Worm (Caenorhabditis elegans) whole organism, L1 larva: ENCODE data around the gene pals-22.

Experiments
- ceh-63 ChIP-seq: fragments of 200-800 bp; sonication (Bioruptor generic); optimal IDR thresholded peaks from 2 replicates; lab custom pipeline; 2018; ENCODE audit warnings: mild to moderate bottlenecking, missing genetic modification characterization, missing compliant biosample characterization
- ceh-82 ChIP-seq, 3 experiments: fragments of 150-350 bp in 1 of 3; sonication (generic microtip) in 2 of 3; optimal IDR thresholded peaks; 2 replicates each; lab custom pipeline; 2014 to 2017; ENCODE audit warnings: missing biosample characterization in 3 of 3, missing genetic modification characterization in 3 of 3
- egl-13 ChIP-seq: sonication (generic microtip); optimal IDR thresholded peaks from 2 replicates; lab custom pipeline; 2016; ENCODE audit warnings: missing genotype, missing genetic modification reagents, missing genetic modification characterization, missing compliant biosample characterization
- egl-27 ChIP-seq, 2 experiments: fragments of 150-350 bp in 1 of 2; sonication (generic microtip); optimal IDR thresholded peaks; 3 replicates each; lab custom pipeline; 2017 to 2018; ENCODE audit warnings: missing biosample characterization in 2 of 2, missing genetic modification characterization in 2 of 2, missing genetic modification reagents in 2 of 2
- fkh-10 ChIP-seq: sonication (generic microtip); optimal IDR thresholded peaks from 2 replicates; lab custom pipeline; 2017; ENCODE audit warnings: missing biosample characterization, missing genetic modification reagents, missing genetic modification characterization
- nhr-237 ChIP-seq: fragments of 150-350 bp; optimal IDR thresholded peaks from 2 replicates; lab custom pipeline; 2014; ENCODE audit warnings: missing biosample characterization, missing genetic modification characterization
- nhr-77 ChIP-seq: fragments of 150-350 bp; optimal IDR thresholded peaks from 2 replicates; lab custom pipeline; 2014; ENCODE audit warnings: missing biosample characterization, missing genetic modification characterization
- ztf-11 ChIP-seq, 2 experiments: sonication (generic microtip); optimal IDR thresholded peaks; 2 replicates each; lab custom pipeline; 2016 to 2017; ENCODE audit warnings: missing genetic modification characterization in 2 of 2, missing biosample characterization in 1 of 2, missing compliant biosample characterization in 1 of 2

ce11 chrIII:96196-96595, 36.0 kb upstream of the pals-22 start:
- TF ChIP-seq fkh-10 (GFP tag; lab: Kevin White, UChicago) (no peak), ceh-82 (tag; optimal IDR thresholded peaks at IDR 0.05; lab: Kevin White, UChicago) (peak in 1 of 3 experiments; percentile 56), ceh-63 (GFP tag; lab: Kevin White, UChicago) (no peak), nhr-77 (tag; lab: Kevin White, UChicago) (no peak), egl-27 (tag; optimal IDR thresholded peaks at IDR 0.05; lab: Kevin White, UChicago) (no peak), egl-13 (tag; lab: Kevin White, UChicago) (no peak), nhr-237 (tag; lab: Kevin White, UChicago) (no peak), ztf-11 (tag; optimal IDR thresholded peaks at IDR 0.05; lab: Kevin White, UChicago) (no peak)
